Worm (Caenorhabditis elegans) whole organism, young adult: ENCODE results near the gene M163.5.

ENCODE experiments used
- B0019.2 ChIP-seq: fragments of 200-800 bp; sonication (Bioruptor generic); conservative IDR thresholded peaks from 2 replicates; pipeline ENCODE4 v1.3.6; 2022; ENCODE audit warnings: missing genetic modification reagents, missing genetic modification characterization, missing compliant biosample characterization
- C06A6.2 ChIP-seq: fragments of 200-800 bp; sonication (Bioruptor generic); conservative IDR thresholded peaks from 2 replicates; pipeline ENCODE4 v1.3.6; 2022; ENCODE audit warnings: missing genetic modification characterization, missing compliant biosample characterization
- F10E7.11 ChIP-seq: sonication (generic microtip); optimal IDR thresholded peaks from 2 replicates; lab custom pipeline; 2017; ENCODE audit warnings: mild to moderate bottlenecking, missing genetic modification characterization, moderate library complexity, missing compliant biosample characterization
- F22D6.2 ChIP-seq: sonication (generic microtip); optimal IDR thresholded peaks from 2 replicates; lab custom pipeline; 2016; ENCODE audit warnings: mild to moderate bottlenecking, missing genetic modification characterization, missing compliant biosample characterization
- T07F8.4 ChIP-seq: sonication (generic microtip); optimal IDR thresholded peaks from 2 replicates; lab custom pipeline; 2016; ENCODE audit warnings: mild to moderate bottlenecking, missing genetic modification characterization, moderate library complexity, missing compliant biosample characterization
- Y56A3A.18 ChIP-seq: fragments of 200-800 bp; sonication (Bioruptor generic); IDR thresholded peaks from 2 replicates; pipeline ENCODE4 v1.3.6; 2022; ENCODE audit warnings: missing genetic modification reagents, missing genetic modification characterization, missing compliant biosample characterization
- Y67H2A.10 ChIP-seq: fragments of 200-800 bp; sonication (Bioruptor generic); conservative IDR thresholded peaks from 2 replicates; pipeline ENCODE4 v1.3.6; 2022; ENCODE audit warnings: missing genetic modification reagents, missing genetic modification characterization, missing compliant biosample characterization
- ZK185.1 ChIP-seq: sonication (generic microtip); optimal IDR thresholded peaks from 2 replicates; lab custom pipeline; 2016; ENCODE audit warnings: mild to moderate bottlenecking, missing genetic modification characterization, missing compliant biosample characterization; ENCODE audit not compliant: poor library complexity, severe bottlenecking
- akir-1 ChIP-seq: fragments of 200-800 bp; sonication (Bioruptor generic); optimal IDR thresholded peaks from 2 replicates; lab custom pipeline; 2018; ENCODE audit warnings: mild to moderate bottlenecking, missing genetic modification characterization, moderate library complexity, missing compliant biosample characterization
- aptf-3 ChIP-seq: fragments of 200-800 bp; sonication (Bioruptor generic); IDR thresholded peaks from 2 replicates; pipeline ENCODE4 v1.3.6; 2022; ENCODE audit warnings: missing genetic modification characterization, missing compliant biosample characterization
- atf-7 ChIP-seq: sonication (generic microtip); optimal IDR thresholded peaks from 2 replicates; lab custom pipeline; 2017; ENCODE audit warnings: mild to moderate bottlenecking, missing genetic modification characterization, missing compliant biosample characterization
- athp-1 ChIP-seq: sonication (generic microtip); optimal IDR thresholded peaks from 2 replicates; lab custom pipeline; 2017; ENCODE audit warnings: mild to moderate bottlenecking, missing genetic modification characterization, missing compliant biosample characterization
- attf-3 ChIP-seq: fragments of 200-800 bp; sonication (Bioruptor generic); conservative IDR thresholded peaks from 2 replicates; pipeline ENCODE4 v1.3.6; 2022; ENCODE audit warnings: missing genetic modification reagents, missing genetic modification characterization, missing compliant biosample characterization
- attf-5 ChIP-seq: fragments of 200-800 bp; sonication (Bioruptor generic); optimal IDR thresholded peaks from 2 replicates; lab custom pipeline; 2018; ENCODE audit warnings: mild to moderate bottlenecking, missing genetic modification characterization, missing compliant biosample characterization
- attf-6 ChIP-seq: fragments of 200-800 bp; sonication (Bioruptor generic); IDR thresholded peaks from 2 replicates; pipeline ENCODE4 v1.3.6; 2022; ENCODE audit warnings: missing genetic modification reagents, missing genetic modification characterization, missing compliant biosample characterization
- ceh-100 ChIP-seq: fragments of 200-800 bp; sonication (Bioruptor generic); IDR thresholded peaks from 2 replicates; pipeline ENCODE4 v1.3.6; 2022; ENCODE audit warnings: missing genetic modification reagents, missing genetic modification characterization, missing compliant biosample characterization
- chd-7 ChIP-seq: sonication (generic microtip); optimal IDR thresholded peaks from 2 replicates; lab custom pipeline; 2016; ENCODE audit warnings: mild to moderate bottlenecking, missing genetic modification characterization, moderate library complexity, missing compliant biosample characterization
- die-1 ChIP-seq: sonication (generic microtip); optimal IDR thresholded peaks from 2 replicates; lab custom pipeline; 2016; ENCODE audit warnings: missing genotype, mild to moderate bottlenecking, missing genetic modification characterization, missing compliant biosample characterization
- dox-1 ChIP-seq: fragments of 200-800 bp; sonication (Bioruptor generic); IDR thresholded peaks from 2 replicates; pipeline ENCODE4 v1.3.6; 2022; ENCODE audit warnings: missing genetic modification reagents, missing genetic modification characterization, missing compliant biosample characterization
- hmg-1.2 ChIP-seq: fragments of 200-800 bp; sonication (Bioruptor generic); IDR thresholded peaks from 2 replicates; pipeline ENCODE4 v1.3.6; 2022; ENCODE audit warnings: missing genetic modification reagents, missing genetic modification characterization, missing compliant biosample characterization
- hmg-20 ChIP-seq: fragments of 200-800 bp; sonication (Bioruptor generic); IDR thresholded peaks from 2 replicates; pipeline ENCODE4 v1.3.6; 2022; ENCODE audit warnings: missing genetic modification reagents, missing genetic modification characterization, missing compliant biosample characterization
- let-526 ChIP-seq: fragments of 200-800 bp; sonication (Bioruptor generic); IDR thresholded peaks from 2 replicates; pipeline ENCODE4 v1.3.6; 2022; ENCODE audit warnings: missing genetic modification reagents, missing genetic modification characterization, missing compliant biosample characterization
- let-607 ChIP-seq, 2 experiments: fragments of 200-800 bp in 1 of 2; sonication (Bioruptor generic) in 1 of 2; sonication (generic microtip) in 1 of 2; optimal IDR thresholded peaks; 2 replicates each; lab custom pipeline; 2016 to 2018; ENCODE audit warnings: mild to moderate bottlenecking in 2 of 2, missing compliant biosample characterization in 2 of 2, missing genetic modification characterization in 2 of 2, moderate library complexity in 2 of 2, missing genotype in 1 of 2
- lsl-1 ChIP-seq: fragments of 200-800 bp; sonication (Bioruptor generic); optimal IDR thresholded peaks from 2 replicates; lab custom pipeline; 2018; ENCODE audit warnings: mild to moderate bottlenecking, missing genetic modification characterization, moderate library complexity, missing compliant biosample characterization
- madf-10 ChIP-seq: sonication (generic microtip); optimal IDR thresholded peaks from 2 replicates; lab custom pipeline; 2016; ENCODE audit warnings: mild to moderate bottlenecking, missing genetic modification characterization, missing compliant biosample characterization
- madf-3 ChIP-seq: fragments of 200-800 bp; sonication (Bioruptor generic); IDR thresholded peaks from 2 replicates; pipeline ENCODE4 v1.3.6; 2022; ENCODE audit warnings: missing genetic modification reagents, missing genetic modification characterization, missing compliant biosample characterization
- madf-6 ChIP-seq: fragments of 200-800 bp; sonication (Bioruptor generic); IDR thresholded peaks from 2 replicates; pipeline ENCODE4 v1.3.6; 2022; ENCODE audit warnings: missing genetic modification reagents, missing genetic modification characterization, missing compliant biosample characterization
- nhr-179 ChIP-seq: sonication (generic microtip); optimal IDR thresholded peaks from 2 replicates; lab custom pipeline; 2016; ENCODE audit warnings: mild to moderate bottlenecking, missing genetic modification characterization, missing compliant biosample characterization
- nhr-80 ChIP-seq: sonication (generic microtip); optimal IDR thresholded peaks from 2 replicates; lab custom pipeline; 2016; ENCODE audit warnings: missing genetic modification characterization, missing compliant biosample characterization
- nhr-90 ChIP-seq: sonication (generic microtip); optimal IDR thresholded peaks from 2 replicates; lab custom pipeline; 2016; ENCODE audit warnings: missing genotype, mild to moderate bottlenecking, missing genetic modification characterization, missing compliant biosample characterization
- pbrm-1 ChIP-seq: fragments of 200-800 bp; sonication (Bioruptor generic); IDR thresholded peaks from 2 replicates; pipeline ENCODE4 v1.3.6; 2022; ENCODE audit warnings: missing genetic modification reagents, missing genetic modification characterization, missing compliant biosample characterization
- rpc-1 ChIP-seq, 2 experiments: fragments of 150-350 bp in 1 of 2; sonication (generic microtip) in 1 of 2; optimal IDR thresholded peaks; 2 replicates each; lab custom pipeline; 2014 to 2018; ENCODE audit warnings: missing biosample characterization in 1 of 2, missing genetic modification characterization in 1 of 2, missing genetic modification reagents in 1 of 2, missing genotype in 1 of 2
- sdz-38 ChIP-seq: sonication (generic microtip); optimal IDR thresholded peaks from 2 replicates; lab custom pipeline; 2016; ENCODE audit warnings: missing genotype, missing genetic modification characterization, missing compliant biosample characterization
- snpc-4 ChIP-seq, 5 experiments: fragments of 150-350 bp in 1 of 5; sonication (generic microtip) in 4 of 5; optimal IDR thresholded peaks; 2 replicates each; lab custom pipeline; 2014 to 2018; ENCODE audit warnings: missing genetic modification characterization in 5 of 5, missing biosample characterization in 3 of 5, antibody characterized with exemption in 2 of 5, mild to moderate bottlenecking in 2 of 5, missing compliant biosample characterization in 2 of 5, missing genotype in 2 of 5, moderate library complexity in 2 of 5, missing genetic modification reagents in 1 of 5
- sptf-2 ChIP-seq: fragments of 200-800 bp; sonication (Bioruptor generic); optimal IDR thresholded peaks from 2 replicates; lab custom pipeline; 2018; ENCODE audit warnings: mild to moderate bottlenecking, missing genetic modification characterization, missing compliant biosample characterization
- tbp1 ChIP-seq: fragments of 200-800 bp; sonication (Bioruptor generic); optimal IDR thresholded peaks from 2 replicates; lab custom pipeline; 2018; ENCODE audit warnings: mild to moderate bottlenecking, missing genetic modification characterization, missing compliant biosample characterization
- tlf-1 ChIP-seq: fragments of 200-800 bp; sonication (Bioruptor generic); optimal IDR thresholded peaks from 2 replicates; lab custom pipeline; 2018; ENCODE audit warnings: mild to moderate bottlenecking, missing genetic modification characterization, missing compliant biosample characterization
- unc-62 ChIP-seq: fragments of 150-350 bp; optimal IDR thresholded peaks from 2 replicates; lab custom pipeline; 2014; ENCODE audit warnings: missing biosample characterization, missing genetic modification reagents, missing genetic modification characterization
- zfh-2 ChIP-seq: fragments of 200-800 bp; sonication (Bioruptor generic); conservative IDR thresholded peaks from 2 replicates; pipeline ENCODE4 v1.3.6; 2022; ENCODE audit warnings: missing genetic modification reagents, missing genetic modification characterization, missing compliant biosample characterization
- zim-3 ChIP-seq: sonication (generic microtip); optimal IDR thresholded peaks from 2 replicates; lab custom pipeline; 2017; ENCODE audit warnings: mild to moderate bottlenecking, missing genetic modification characterization, moderate library complexity, missing compliant biosample characterization

Gene M163.5

ce11 chrX:14437806-14438205 lies 36.0 kb upstream of the M163.5 start (continued):
- TF ChIP-seq let-607 (tag; optimal IDR thresholded peaks at IDR 0.05; lab: Kevin White, UChicago) (peak; percentile 3 to 14), chd-7 (tag; lab: Kevin White, UChicago) (peak; percentile 39), hmg-1.2 (GFP tag; lab: Robert Waterston, UW) (peak; percentile 67), die-1 (peak; percentile 67), pbrm-1 (GFP tag; lab: Robert Waterston, UW) (peak; percentile 70), atf-7 (tag; lab: Kevin White, UChicago) (peak; percentile 25), ceh-100 (GFP tag; lab: Robert Waterston, UW) (0 out of 2 replicates have a peak, but pooled peaks have one; percentile 17), nhr-90 (tag; lab: Kevin White, UChicago) (peak; percentile 64), Y56A3A.18 (GFP tag; lab: Robert Waterston, UW) (peak; percentile 74; the same call in 1 of the 2 replicates), snpc-4 (GFP tag; optimal IDR thresholded peaks at IDR 0.05; lab: Kevin White, UChicago) (peak; percentile 53), snpc-4 (tag; optimal IDR thresholded peaks at IDR 0.05; lab: Kevin White, UChicago) (peak in 3 of 4 experiments; percentile 59 to 88 (median 76)), ZK185.1 (tag; lab: Kevin White, UChicago) (peak; percentile 68), rpc-1 (optimal IDR thresholded peaks at IDR 0.05; lab: Kevin White, UChicago) (peak; percentile 77), rpc-1 (tag; optimal IDR thresholded peaks at IDR 0.05; lab: Kevin White, UChicago) (peak; percentile 81)
- TF ChIP-seq, all 124 proteins: peak for 34; not testable (repeated sequence) for 90

ce11 chrX:14442321-14442720 lies 31.5 kb upstream of the M163.5 start, which contains the start of gene F23D12.3:
Gene F23D12.3 (plus strand): TSS chrX:14442621.
- TF ChIP-seq Y67H2A.10 (no peak), zfh-2 (GFP tag; lab: Robert Waterston, UW) (no peak), sptf-2 (GFP tag; lab: Kevin White, UChicago) (no peak), nhr-80 (no peak), C06A6.2 (no peak), let-526 (GFP tag; lab: Robert Waterston, UW) (no peak), aptf-3 (GFP tag; lab: Robert Waterston, UW) (no peak), ceh-100 (GFP tag; lab: Robert Waterston, UW) (no peak), let-607 (tag; optimal IDR thresholded peaks at IDR 0.05; lab: Kevin White, UChicago) (no peak), madf-6 (GFP tag; lab: Robert Waterston, UW) (no peak), zim-3 (no peak), madf-3 (GFP tag; lab: Robert Waterston, UW) (no peak), unc-62 (GFP tag; lab: Kevin White, UChicago) (no peak), dox-1 (GFP tag; lab: Robert Waterston, UW) (no peak), tbp1 (GFP tag; lab: Kevin White, UChicago) (no peak)

ce11 chrX:14444701-14445100 lies 29.1 kb upstream of the M163.5 start, which contains the start of gene F23D12.4:
Gene F23D12.4 (plus strand): TSS chrX:14445001.
- TF ChIP-seq F22D6.2 (tag; lab: Kevin White, UChicago) = no peak
- no peak for TF ChIP-seq snpc-4 (GFP tag; optimal IDR thresholded peaks at IDR 0.05; lab: Kevin White, UChicago)
- no peak for TF ChIP-seq snpc-4 (tag; optimal IDR thresholded peaks at IDR 0.05; lab: Kevin White, UChicago)
- no peak for TF ChIP-seq sdz-38 (tag; lab: Kevin White, UChicago)
- no peak for TF ChIP-seq B0019.2 (GFP tag; lab: Robert Waterston, UW)
- no peak for TF ChIP-seq athp-1 (tag; lab: Kevin White, UChicago)
- TF ChIP-seq akir-1 = no peak

ce11 chrX:14447498-14447897 lies 26.3 kb upstream of the M163.5 start:
- no peak for TF ChIP-seq attf-5 (GFP tag; lab: Kevin White, UChicago)
- no peak for TF ChIP-seq madf-10 (tag; lab: Kevin White, UChicago)
- no peak for TF ChIP-seq attf-6 (GFP tag; lab: Robert Waterston, UW)
- no peak for TF ChIP-seq ZK185.1 (tag; lab: Kevin White, UChicago)
- no peak for TF ChIP-seq F10E7.11 (tag; lab: Kevin White, UChicago)
- no peak for TF ChIP-seq athp-1 (tag; lab: Kevin White, UChicago)
- TF ChIP-seq sptf-2 (GFP tag; lab: Kevin White, UChicago) = no peak
- no peak for TF ChIP-seq nhr-179 (tag; lab: Kevin White, UChicago)
- TF ChIP-seq tlf-1 = no peak
- no peak for TF ChIP-seq F22D6.2 (tag; lab: Kevin White, UChicago)
- no peak for TF ChIP-seq hmg-20 (GFP tag; lab: Robert Waterston, UW)
- TF ChIP-seq T07F8.4 = no peak
- TF ChIP-seq lsl-1 = no peak
- TF ChIP-seq zfh-2 (GFP tag; lab: Robert Waterston, UW) = no peak
- TF ChIP-seq attf-3 (GFP tag; lab: Robert Waterston, UW) = no peak
